Worm (Caenorhabditis elegans) whole organism, late embryonic: Measurements from ENCODE around the gene D1014.2.

Experiments used
- C38D4.7 ChIP-seq: fragments of 200-800 bp; sonication (Bioruptor generic); optimal IDR thresholded peaks from 2 replicates; lab custom pipeline; 2018; ENCODE audit warnings: mild to moderate bottlenecking, missing genetic modification characterization, moderate library complexity, missing compliant biosample characterization
- F13H6.1 ChIP-seq: sonication (generic microtip); optimal IDR thresholded peaks from 2 replicates; lab custom pipeline; 2016; ENCODE audit warnings: missing genetic modification characterization, missing compliant biosample characterization
- K02D7.2 ChIP-seq: sonication (generic microtip); optimal IDR thresholded peaks from 2 replicates; lab custom pipeline; 2017; ENCODE audit warnings: mild to moderate bottlenecking, missing genetic modification characterization, missing compliant biosample characterization
- K09A11.1 ChIP-seq: sonication (generic microtip); optimal IDR thresholded peaks from 2 replicates; lab custom pipeline; 2017; ENCODE audit warnings: antibody characterized with exemption, mild to moderate bottlenecking, missing genetic modification characterization, missing compliant biosample characterization; ENCODE audit not compliant: insufficient read depth
- ama-1 ChIP-seq: fragments of 150-350 bp; optimal IDR thresholded peaks from 2 replicates; lab custom pipeline; 2014
- ceh-14 ChIP-seq: sonication (generic microtip); optimal IDR thresholded peaks from 2 replicates; lab custom pipeline; 2016; ENCODE audit warnings: missing genotype, missing genetic modification characterization, missing compliant biosample characterization
- ceh-18 ChIP-seq: sonication (generic microtip); optimal IDR thresholded peaks from 2 replicates; lab custom pipeline; 2016; ENCODE audit warnings: missing genetic modification characterization, missing compliant biosample characterization
- ceh-19 ChIP-seq: fragments of 200-800 bp; sonication (Bioruptor generic); optimal IDR thresholded peaks from 2 replicates; lab custom pipeline; 2018; ENCODE audit warnings: mild to moderate bottlenecking, missing genetic modification characterization, missing compliant biosample characterization
- ceh-22 ChIP-seq: sonication (generic microtip); optimal IDR thresholded peaks from 2 replicates; lab custom pipeline; 2017; ENCODE audit warnings: missing biosample characterization, missing genetic modification characterization
- ceh-45 ChIP-seq: fragments of 200-800 bp; sonication (Bioruptor generic); IDR thresholded peaks from 2 replicates; pipeline ENCODE4 v1.3.6; 2022; ENCODE audit warnings: missing genetic modification reagents, missing genetic modification characterization, missing compliant biosample characterization
- ceh-6 ChIP-seq: fragments of 200-800 bp; sonication (Bioruptor generic); optimal IDR thresholded peaks from 2 replicates; lab custom pipeline; 2018; ENCODE audit warnings: mild to moderate bottlenecking, missing genetic modification characterization, missing compliant biosample characterization
- che-1 ChIP-seq: sonication (generic microtip); optimal IDR thresholded peaks from 2 replicates; lab custom pipeline; 2016; ENCODE audit warnings: mild to moderate bottlenecking, missing genetic modification characterization, missing compliant biosample characterization
- elt-2 ChIP-seq: sonication (generic microtip); optimal IDR thresholded peaks from 2 replicates; lab custom pipeline; 2016; ENCODE audit warnings: missing genetic modification reagents, missing genetic modification characterization, missing compliant biosample characterization
- elt-4 ChIP-seq: sonication (generic microtip); optimal IDR thresholded peaks from 2 replicates; lab custom pipeline; 2016; ENCODE audit warnings: missing genetic modification characterization, missing compliant biosample characterization
- ets-4 ChIP-seq: sonication (generic microtip); optimal IDR thresholded peaks from 2 replicates; lab custom pipeline; 2016; ENCODE audit warnings: missing genetic modification characterization, missing compliant biosample characterization
- eyg-1 ChIP-seq: sonication (generic microtip); optimal IDR thresholded peaks from 2 replicates; lab custom pipeline; 2016; ENCODE audit warnings: missing genotype, missing genetic modification characterization, missing compliant biosample characterization
- fkh-6 ChIP-seq: sonication (generic microtip); optimal IDR thresholded peaks from 2 replicates; lab custom pipeline; 2016; ENCODE audit warnings: missing genetic modification characterization, missing compliant biosample characterization
- hlh-15 ChIP-seq: sonication (generic microtip); optimal IDR thresholded peaks from 2 replicates; lab custom pipeline; 2016; ENCODE audit warnings: missing genetic modification characterization, missing compliant biosample characterization
- hlh-30 ChIP-seq: sonication (generic microtip); optimal IDR thresholded peaks from 2 replicates; lab custom pipeline; 2017; ENCODE audit warnings: antibody characterized with exemption, missing genetic modification characterization, missing compliant biosample characterization; ENCODE audit not compliant: insufficient read depth
- hlh-6 ChIP-seq: sonication (generic microtip); optimal IDR thresholded peaks from 2 replicates; lab custom pipeline; 2016; ENCODE audit warnings: missing genotype, missing genetic modification characterization, missing compliant biosample characterization
- hlh-8 ChIP-seq: sonication (generic microtip); optimal IDR thresholded peaks from 2 replicates; lab custom pipeline; 2016; ENCODE audit warnings: missing genotype, missing genetic modification characterization, missing compliant biosample characterization
- lin-11 ChIP-seq: fragments of 200-800 bp; sonication (Bioruptor generic); optimal IDR thresholded peaks from 2 replicates; lab custom pipeline; 2018; ENCODE audit warnings: mild to moderate bottlenecking, missing genetic modification characterization, missing compliant biosample characterization
- madf-2 ChIP-seq: sonication (generic microtip); optimal IDR thresholded peaks from 2 replicates; lab custom pipeline; 2017; ENCODE audit warnings: missing genetic modification characterization, missing compliant biosample characterization
- mec-3 ChIP-seq: sonication (generic microtip); optimal IDR thresholded peaks from 2 replicates; lab custom pipeline; 2016; ENCODE audit warnings: borderline replicate concordance, missing genetic modification characterization, missing compliant biosample characterization
- nfya-1 ChIP-seq: sonication (generic microtip); optimal IDR thresholded peaks from 2 replicates; lab custom pipeline; 2017; ENCODE audit warnings: missing genetic modification characterization, mild to moderate bottlenecking, missing compliant biosample characterization, antibody characterized with exemption, moderate library complexity
- nhr-11 ChIP-seq: fragments of 150-350 bp; optimal IDR thresholded peaks from 2 replicates; lab custom pipeline; 2014; ENCODE audit warnings: missing biosample characterization, missing genetic modification characterization
- npax-4 ChIP-seq: sonication (generic microtip); optimal IDR thresholded peaks from 2 replicates; lab custom pipeline; 2016; ENCODE audit warnings: missing genetic modification characterization, missing compliant biosample characterization
- pax-1 ChIP-seq: fragments of 150-350 bp; optimal IDR thresholded peaks from 2 replicates; lab custom pipeline; 2014; ENCODE audit warnings: missing biosample characterization, missing genetic modification characterization
- pha-2 ChIP-seq: sonication (generic microtip); optimal IDR thresholded peaks from 2 replicates; lab custom pipeline; 2017; ENCODE audit warnings: mild to moderate bottlenecking, missing genetic modification characterization, missing compliant biosample characterization
- pha-4 ChIP-seq: fragments of 150-350 bp; optimal IDR thresholded peaks from 2 replicates; lab custom pipeline; 2018; ENCODE audit warnings: missing biosample characterization, missing genetic modification reagents, missing genetic modification characterization
- pqm-1 ChIP-seq: sonication (generic microtip); optimal IDR thresholded peaks from 2 replicates; lab custom pipeline; 2016; ENCODE audit warnings: missing genetic modification characterization, missing compliant biosample characterization
- pros-1 ChIP-seq: fragments of 150-350 bp; optimal IDR thresholded peaks from 2 replicates; lab custom pipeline; 2014; ENCODE audit warnings: missing biosample characterization, missing genetic modification reagents, missing genetic modification characterization
- sdc-2 ChIP-seq: sonication (generic microtip); optimal IDR thresholded peaks from 2 replicates; lab custom pipeline; 2016; ENCODE audit warnings: missing genotype, missing genetic modification characterization, missing compliant biosample characterization
- sox-2 ChIP-seq: fragments of 200-800 bp; sonication (Bioruptor generic); IDR thresholded peaks from 2 replicates; pipeline ENCODE4 v1.3.6; 2022; ENCODE audit warnings: missing genetic modification reagents, missing genetic modification characterization, missing compliant biosample characterization
- sox-4 ChIP-seq: sonication (generic microtip); optimal IDR thresholded peaks from 2 replicates; lab custom pipeline; 2017; ENCODE audit warnings: mild to moderate bottlenecking, missing genetic modification characterization, inconsistent platforms, missing compliant biosample characterization
- syd-9 ChIP-seq: sonication (generic microtip); optimal IDR thresholded peaks from 2 replicates; lab custom pipeline; 2016; ENCODE audit warnings: mild to moderate bottlenecking, missing genetic modification characterization, moderate library complexity, missing compliant biosample characterization
- tbx-7 ChIP-seq: sonication (generic microtip); optimal IDR thresholded peaks from 2 replicates; lab custom pipeline; 2016; ENCODE audit warnings: missing genotype, missing genetic modification characterization, missing compliant biosample characterization
- ttx-3 ChIP-seq: sonication (generic microtip); optimal IDR thresholded peaks from 2 replicates; lab custom pipeline; 2016; ENCODE audit warnings: missing genetic modification reagents, missing genetic modification characterization, missing compliant biosample characterization
- unc-3 ChIP-seq, 2 experiments: fragments of 200-800 bp in 1 of 2; sonication (Bioruptor generic) in 1 of 2; sonication (generic microtip) in 1 of 2; conservative IDR thresholded peaks in 1 of 2; optimal IDR thresholded peaks in 1 of 2; 2 replicates each; pipeline versions ENCODE4 v1.3.6 to Lab custom; 2016 to 2022; ENCODE audit warnings: missing compliant biosample characterization in 2 of 2, missing genetic modification characterization in 2 of 2, missing genetic modification reagents in 1 of 2
- unc-55 ChIP-seq: sonication (generic microtip); optimal IDR thresholded peaks from 2 replicates; lab custom pipeline; 2017; ENCODE audit warnings: missing biosample characterization, missing genetic modification reagents, missing genetic modification characterization
- unc-86 ChIP-seq: sonication (generic microtip); optimal IDR thresholded peaks from 2 replicates; lab custom pipeline; 2016; ENCODE audit warnings: missing genetic modification characterization, missing compliant biosample characterization

Gene D1014.2

ce11 chrV:8143605-8144004, at the start of gene D1014.2:
Gene D1014.2 (plus strand): TSS chrV:8143905.
- TF ChIP-seq pha-4: no peak
- no peak for TF ChIP-seq nfya-1
- TF ChIP-seq lin-11: no peak
- TF ChIP-seq ceh-22 (tag; lab: Kevin White, UChicago): no peak
- no peak for TF ChIP-seq K02D7.2 (tag; lab: Kevin White, UChicago)
- no peak for TF ChIP-seq sox-4 (tag; lab: Kevin White, UChicago)
- no peak for TF ChIP-seq ceh-19 (GFP tag; lab: Kevin White, UChicago)
- TF ChIP-seq ceh-45 (GFP tag; lab: Robert Waterston, UW): no peak
- no peak for TF ChIP-seq fkh-6 (tag; lab: Kevin White, UChicago)

- TF ChIP-seq npax-4 (tag; lab: Kevin White, UChicago): no peak
- TF ChIP-seq mec-3 (tag; lab: Kevin White, UChicago): no peak
- no peak for TF ChIP-seq ceh-22 (tag; lab: Kevin White, UChicago)
- TF ChIP-seq nhr-11 (tag; lab: Kevin White, UChicago): no peak
- TF ChIP-seq elt-2: no peak
- no peak for TF ChIP-seq syd-9 (tag; lab: Kevin White, UChicago)
- no peak for TF ChIP-seq ceh-18 (tag; lab: Kevin White, UChicago)
- TF ChIP-seq K09A11.1: no peak
- TF ChIP-seq sdc-2: no peak
- TF ChIP-seq pros-1 (tag; lab: Kevin White, UChicago): no peak
- no peak for TF ChIP-seq F13H6.1
- TF ChIP-seq ttx-3: no peak
- TF ChIP-seq hlh-8: no peak
- TF ChIP-seq hlh-30 (tag; lab: Kevin White, UChicago): no peak
- TF ChIP-seq madf-2 (tag; lab: Kevin White, UChicago): no peak
- no peak for TF ChIP-seq ama-1
- TF ChIP-seq sox-2: no peak
- no peak for TF ChIP-seq eyg-1 (tag; lab: Kevin White, UChicago)
- TF ChIP-seq ets-4 (tag; lab: Kevin White, UChicago): no peak
- TF ChIP-seq hlh-15 (tag; lab: Kevin White, UChicago): no peak
Measured at ce11 chrV:8095378-8095777, 48.3 kb upstream of the D1014.2 start, which contains the start of gene str-146. Gene str-146 (minus strand): TSS chrV:8095478.

ce11 chrV:8098239-8098638, 45.5 kb upstream of the D1014.2 start, which contains the start of gene str-145:
Gene str-145 (minus strand): TSS chrV:8098339.
- TF ChIP-seq tbx-7 (tag; lab: Kevin White, UChicago) (no peak), K09A11.1 (no peak), F13H6.1 (no peak), elt-2 (no peak), unc-3 (GFP tag; conservative IDR thresholded peaks at IDR 0.05; lab: Robert Waterston, UW) (no peak), unc-3 (tag; optimal IDR thresholded peaks at IDR 0.05; lab: Kevin White, UChicago) (no peak), pros-1 (tag; lab: Kevin White, UChicago) (no peak), unc-55 (GFP tag; lab: Kevin White, UChicago) (no peak), nhr-11 (tag; lab: Kevin White, UChicago) (no peak), pha-2 (tag; lab: Kevin White, UChicago) (no peak), hlh-6 (tag; lab: Kevin White, UChicago) (no peak), C38D4.7 (GFP tag; lab: Kevin White, UChicago) (no peak)

ce11 chrV:8099306-8099705, 44.4 kb upstream of the D1014.2 start, which contains the start of gene sdz-23:
Gene sdz-23 (plus strand): TSS chrV:8099606.
- TF ChIP-seq ceh-18 (tag; lab: Kevin White, UChicago) (no peak), che-1 (tag; lab: Kevin White, UChicago) (no peak), sox-4 (tag; lab: Kevin White, UChicago) (no peak), pax-1 (tag; lab: Kevin White, UChicago) (no peak), elt-4 (no peak), unc-86 (tag; lab: Kevin White, UChicago) (no peak), pqm-1 (no peak), ceh-14 (tag; lab: Kevin White, UChicago) (no peak), C38D4.7 (GFP tag; lab: Kevin White, UChicago) (no peak), ceh-6 (GFP tag; lab: Kevin White, UChicago) (no peak), madf-2 (tag; lab: Kevin White, UChicago) (no peak), pha-2 (tag; lab: Kevin White, UChicago) (no peak), sdc-2 (no peak)
- TF ChIP-seq, all 69 proteins: peak for 0
